Worm (Caenorhabditis elegans) whole organism, late embryonic: Measurements from ENCODE around the gene cox-18.

Source experiments
- C08G9.2 ChIP-seq: sonication (generic microtip); optimal IDR thresholded peaks from 2 replicates; lab custom pipeline; 2016; ENCODE audit warnings: mild to moderate bottlenecking, missing genetic modification characterization, moderate library complexity, missing compliant biosample characterization
- F13H6.1 ChIP-seq: sonication (generic microtip); optimal IDR thresholded peaks from 2 replicates; lab custom pipeline; 2016; ENCODE audit warnings: missing genetic modification characterization, missing compliant biosample characterization
- K02D7.2 ChIP-seq: sonication (generic microtip); optimal IDR thresholded peaks from 2 replicates; lab custom pipeline; 2017; ENCODE audit warnings: mild to moderate bottlenecking, missing genetic modification characterization, missing compliant biosample characterization
- K09A11.1 ChIP-seq: sonication (generic microtip); optimal IDR thresholded peaks from 2 replicates; lab custom pipeline; 2017; ENCODE audit warnings: antibody characterized with exemption, mild to moderate bottlenecking, missing genetic modification characterization, missing compliant biosample characterization; ENCODE audit not compliant: insufficient read depth
- ama-1 ChIP-seq: fragments of 150-350 bp; optimal IDR thresholded peaks from 2 replicates; lab custom pipeline; 2014
- ceh-19 ChIP-seq: fragments of 200-800 bp; sonication (Bioruptor generic); optimal IDR thresholded peaks from 2 replicates; lab custom pipeline; 2018; ENCODE audit warnings: mild to moderate bottlenecking, missing genetic modification characterization, missing compliant biosample characterization
- ceh-2 ChIP-seq: sonication (generic microtip); optimal IDR thresholded peaks from 2 replicates; lab custom pipeline; 2016; ENCODE audit warnings: missing genotype, missing genetic modification characterization, missing compliant biosample characterization
- ceh-30 ChIP-seq: fragments of 150-350 bp; optimal IDR thresholded peaks from 2 replicates; lab custom pipeline; 2014; ENCODE audit warnings: missing biosample characterization, missing genetic modification characterization
- ceh-34 ChIP-seq: sonication (generic microtip); optimal IDR thresholded peaks from 2 replicates; lab custom pipeline; 2016; ENCODE audit warnings: mild to moderate bottlenecking, missing genetic modification characterization, missing compliant biosample characterization
- ceh-45 ChIP-seq: fragments of 200-800 bp; sonication (Bioruptor generic); IDR thresholded peaks from 2 replicates; pipeline ENCODE4 v1.3.6; 2022; ENCODE audit warnings: missing genetic modification reagents, missing genetic modification characterization, missing compliant biosample characterization
- ceh-6 ChIP-seq: fragments of 200-800 bp; sonication (Bioruptor generic); optimal IDR thresholded peaks from 2 replicates; lab custom pipeline; 2018; ENCODE audit warnings: mild to moderate bottlenecking, missing genetic modification characterization, missing compliant biosample characterization
- dve-1 ChIP-seq: sonication (generic microtip); optimal IDR thresholded peaks from 2 replicates; lab custom pipeline; 2017; ENCODE audit warnings: antibody characterized with exemption, mild to moderate bottlenecking, missing genetic modification characterization, missing compliant biosample characterization
- ets-4 ChIP-seq: sonication (generic microtip); optimal IDR thresholded peaks from 2 replicates; lab custom pipeline; 2016; ENCODE audit warnings: missing genetic modification characterization, missing compliant biosample characterization
- eyg-1 ChIP-seq: sonication (generic microtip); optimal IDR thresholded peaks from 2 replicates; lab custom pipeline; 2016; ENCODE audit warnings: missing genotype, missing genetic modification characterization, missing compliant biosample characterization
- gmeb-2 ChIP-seq: sonication (generic microtip); optimal IDR thresholded peaks from 2 replicates; lab custom pipeline; 2016; ENCODE audit warnings: missing genetic modification characterization, inconsistent platforms, missing compliant biosample characterization
- hlh-15 ChIP-seq: sonication (generic microtip); optimal IDR thresholded peaks from 2 replicates; lab custom pipeline; 2016; ENCODE audit warnings: missing genetic modification characterization, missing compliant biosample characterization
- hlh-6 ChIP-seq: sonication (generic microtip); optimal IDR thresholded peaks from 2 replicates; lab custom pipeline; 2016; ENCODE audit warnings: missing genotype, missing genetic modification characterization, missing compliant biosample characterization
- hlh-8 ChIP-seq: sonication (generic microtip); optimal IDR thresholded peaks from 2 replicates; lab custom pipeline; 2016; ENCODE audit warnings: missing genotype, missing genetic modification characterization, missing compliant biosample characterization
- lim-6 ChIP-seq: sonication (generic microtip); optimal IDR thresholded peaks from 2 replicates; lab custom pipeline; 2016; ENCODE audit warnings: missing genetic modification characterization, missing compliant biosample characterization
- lin-11 ChIP-seq: fragments of 200-800 bp; sonication (Bioruptor generic); optimal IDR thresholded peaks from 2 replicates; lab custom pipeline; 2018; ENCODE audit warnings: mild to moderate bottlenecking, missing genetic modification characterization, missing compliant biosample characterization
- madf-2 ChIP-seq: sonication (generic microtip); optimal IDR thresholded peaks from 2 replicates; lab custom pipeline; 2017; ENCODE audit warnings: missing genetic modification characterization, missing compliant biosample characterization
- nfya-1 ChIP-seq: sonication (generic microtip); optimal IDR thresholded peaks from 2 replicates; lab custom pipeline; 2017; ENCODE audit warnings: missing genetic modification characterization, mild to moderate bottlenecking, missing compliant biosample characterization, antibody characterized with exemption, moderate library complexity
- nhr-232 ChIP-seq: sonication (generic microtip); optimal IDR thresholded peaks from 2 replicates; lab custom pipeline; 2016; ENCODE audit warnings: missing genetic modification characterization, missing compliant biosample characterization
- odd-2 ChIP-seq: sonication (generic microtip); optimal IDR thresholded peaks from 2 replicates; lab custom pipeline; 2017; ENCODE audit warnings: antibody characterized with exemption, mild to moderate bottlenecking, missing genetic modification characterization, missing compliant biosample characterization
- pag-3 ChIP-seq: sonication (generic microtip); optimal IDR thresholded peaks from 2 replicates; lab custom pipeline; 2016; ENCODE audit warnings: missing compliant biosample characterization, missing genetic modification characterization, borderline replicate concordance
- pha-2 ChIP-seq: sonication (generic microtip); optimal IDR thresholded peaks from 2 replicates; lab custom pipeline; 2017; ENCODE audit warnings: mild to moderate bottlenecking, missing genetic modification characterization, missing compliant biosample characterization
- pha-4 ChIP-seq: fragments of 150-350 bp; optimal IDR thresholded peaks from 2 replicates; lab custom pipeline; 2018; ENCODE audit warnings: missing biosample characterization, missing genetic modification reagents, missing genetic modification characterization
- pqm-1 ChIP-seq: sonication (generic microtip); optimal IDR thresholded peaks from 2 replicates; lab custom pipeline; 2016; ENCODE audit warnings: missing genetic modification characterization, missing compliant biosample characterization
- sdc-2 ChIP-seq: sonication (generic microtip); optimal IDR thresholded peaks from 2 replicates; lab custom pipeline; 2016; ENCODE audit warnings: missing genotype, missing genetic modification characterization, missing compliant biosample characterization
- sox-4 ChIP-seq: sonication (generic microtip); optimal IDR thresholded peaks from 2 replicates; lab custom pipeline; 2017; ENCODE audit warnings: mild to moderate bottlenecking, missing genetic modification characterization, inconsistent platforms, missing compliant biosample characterization
- ttx-3 ChIP-seq: sonication (generic microtip); optimal IDR thresholded peaks from 2 replicates; lab custom pipeline; 2016; ENCODE audit warnings: missing genetic modification reagents, missing genetic modification characterization, missing compliant biosample characterization
- unc-3 ChIP-seq, 2 experiments: fragments of 200-800 bp in 1 of 2; sonication (Bioruptor generic) in 1 of 2; sonication (generic microtip) in 1 of 2; conservative IDR thresholded peaks in 1 of 2; optimal IDR thresholded peaks in 1 of 2; 2 replicates each; pipeline versions ENCODE4 v1.3.6 to Lab custom; 2016 to 2022; ENCODE audit warnings: missing compliant biosample characterization in 2 of 2, missing genetic modification characterization in 2 of 2, missing genetic modification reagents in 1 of 2
- unc-42 ChIP-seq: sonication (generic microtip); optimal IDR thresholded peaks from 2 replicates; lab custom pipeline; 2016; ENCODE audit warnings: missing genotype, missing genetic modification characterization, missing compliant biosample characterization
- zip-5 ChIP-seq: sonication (generic microtip); optimal IDR thresholded peaks from 2 replicates; lab custom pipeline; 2016; ENCODE audit warnings: missing genetic modification characterization, missing compliant biosample characterization
- ztf-16 ChIP-seq: sonication (generic microtip); optimal IDR thresholded peaks from 2 replicates; lab custom pipeline; 2017; ENCODE audit warnings: missing genetic modification characterization, missing compliant biosample characterization

The cox-18 gene

ce11 chrIV:1120865-1121264, 23.6 kb downstream of the cox-18 start:
- TF ChIP-seq nfya-1 (no peak), unc-3 (GFP tag; conservative IDR thresholded peaks at IDR 0.05; lab: Robert Waterston, UW) (no peak), unc-3 (tag; optimal IDR thresholded peaks at IDR 0.05; lab: Kevin White, UChicago) (no peak), ceh-6 (GFP tag; lab: Kevin White, UChicago) (no peak), pqm-1 (tag; lab: Kevin White, UChicago) (no peak), ceh-19 (GFP tag; lab: Kevin White, UChicago) (no peak), ceh-2 (tag; lab: Kevin White, UChicago) (no peak), F13H6.1 (tag; lab: Kevin White, UChicago) (no peak), pha-2 (no peak), zip-5 (no peak), ceh-34 (tag; lab: Kevin White, UChicago) (no peak), ceh-45 (GFP tag; lab: Robert Waterston, UW) (no peak), sox-4 (tag; lab: Kevin White, UChicago) (no peak), ztf-16 (tag; lab: Kevin White, UChicago) (no peak)

DNA sequence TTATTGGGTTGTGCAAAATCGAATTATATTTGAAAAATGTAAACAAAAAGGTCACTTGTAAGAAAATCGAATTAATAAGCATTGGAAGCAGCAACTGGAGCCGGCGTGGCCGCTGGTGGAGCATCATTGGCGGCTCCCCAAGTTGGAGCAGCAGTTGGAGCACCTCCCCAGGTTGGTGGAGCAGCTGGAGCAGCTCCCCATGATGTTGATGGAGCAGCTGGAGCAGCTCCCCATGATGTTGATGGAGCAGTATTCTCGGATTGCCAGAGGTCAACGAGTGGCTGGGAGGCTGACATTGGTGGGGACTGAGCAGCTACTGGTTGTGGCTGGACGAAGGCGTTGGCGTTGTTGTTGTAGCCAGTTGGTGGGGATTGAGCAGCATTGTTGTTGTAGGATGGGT, 24.3 kb downstream of the cox-18 start:
- TF ChIP-seq hlh-6 (tag; lab: Kevin White, UChicago) (no peak), unc-42 (no peak), lim-6 (tag; lab: Kevin White, UChicago) (no peak), ceh-2 (tag; lab: Kevin White, UChicago) (no peak), hlh-8 (tag; lab: Kevin White, UChicago) (no peak), eyg-1 (tag; lab: Kevin White, UChicago) (no peak), K09A11.1 (tag; lab: Kevin White, UChicago) (no peak), dve-1 (no peak), pha-4 (tag; lab: Kevin White, UChicago) (no peak), ets-4 (tag; lab: Kevin White, UChicago) (no peak), nhr-232 (tag; lab: Kevin White, UChicago) (no peak), ttx-3 (tag; lab: Kevin White, UChicago) (no peak)

DNA sequence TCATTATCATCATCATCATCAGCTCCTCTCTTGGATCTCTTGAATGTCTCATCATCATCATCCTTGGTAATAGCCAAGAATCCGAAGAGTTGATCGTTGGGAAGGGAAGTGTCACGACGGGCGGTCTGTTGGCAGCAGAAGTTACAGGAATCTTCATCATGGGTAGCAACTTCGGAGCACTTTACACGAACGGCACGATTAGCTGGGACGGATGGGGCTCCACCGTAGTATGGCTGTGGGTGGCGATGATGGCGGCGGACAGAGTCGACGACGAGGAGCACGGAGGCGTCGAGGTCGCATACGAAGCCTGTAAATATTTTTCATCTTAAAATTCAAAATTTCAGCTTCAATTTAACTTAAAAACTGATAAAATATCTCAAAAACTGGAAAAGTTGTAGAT, 26.1 kb downstream of the cox-18 start:
- TF ChIP-seq ceh-34 (tag; lab: Kevin White, UChicago): no peak
- no peak for TF ChIP-seq madf-2 (tag; lab: Kevin White, UChicago)
- no peak for TF ChIP-seq K02D7.2 (tag; lab: Kevin White, UChicago)
- TF ChIP-seq odd-2: no peak
- TF ChIP-seq C08G9.2 (tag; lab: Kevin White, UChicago): no peak
- TF ChIP-seq unc-3 (GFP tag; conservative IDR thresholded peaks at IDR 0.05; lab: Robert Waterston, UW): no peak
- TF ChIP-seq unc-3 (tag; optimal IDR thresholded peaks at IDR 0.05; lab: Kevin White, UChicago): no peak
- TF ChIP-seq lin-11: no peak

DNA sequence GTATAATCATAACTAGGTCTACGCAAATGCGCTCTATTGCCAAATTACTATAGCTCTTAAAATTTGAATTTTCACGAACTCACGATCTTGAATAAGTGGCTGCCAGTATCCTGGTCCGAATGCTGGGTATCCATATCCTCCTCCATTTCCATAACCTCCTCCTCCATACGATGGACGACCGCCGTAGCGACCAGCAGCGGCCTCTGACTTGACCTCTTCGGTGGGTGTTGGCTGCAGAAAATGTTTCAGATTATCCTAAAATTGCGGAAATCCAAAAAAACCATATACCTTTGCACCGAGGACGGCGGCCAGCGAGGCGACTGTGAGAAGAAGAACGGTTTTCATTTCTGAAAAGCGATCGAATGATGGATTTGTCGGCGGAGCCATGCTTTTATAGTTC, 27.5 kb downstream of the cox-18 start, which contains the start of gene perm-4:
Gene perm-4, minus strand, starts transcription at position 367 of the 400 bp plus-strand sequence.
- no peak for TF ChIP-seq ceh-30 (tag; lab: Kevin White, UChicago)
- TF ChIP-seq gmeb-2 (tag; lab: Kevin White, UChicago): no peak
- TF ChIP-seq ceh-6 (GFP tag; lab: Kevin White, UChicago): no peak
- no peak for TF ChIP-seq F13H6.1 (tag; lab: Kevin White, UChicago)
- no peak for TF ChIP-seq pqm-1 (tag; lab: Kevin White, UChicago)
- TF ChIP-seq sdc-2 (tag; lab: Kevin White, UChicago): no peak
- no peak for TF ChIP-seq eyg-1 (tag; lab: Kevin White, UChicago)
- TF ChIP-seq ama-1: no peak
- no peak for TF ChIP-seq hlh-8 (tag; lab: Kevin White, UChicago)
- no peak for TF ChIP-seq pag-3
- no peak for TF ChIP-seq hlh-15 (tag; lab: Kevin White, UChicago)
